Worm (Caenorhabditis elegans) whole organism, L1 larva: Measurements from ENCODE around the gene col-139.

Experiments
- ceh-82 ChIP-seq, 3 experiments: fragments of 150-350 bp in 1 of 3; sonication (generic microtip) in 2 of 3; optimal IDR thresholded peaks; 2 replicates each; lab custom pipeline; 2014 to 2017; ENCODE audit warnings: missing biosample characterization in 3 of 3, missing genetic modification characterization in 3 of 3
- egl-27 ChIP-seq, 2 experiments: fragments of 150-350 bp in 1 of 2; sonication (generic microtip); optimal IDR thresholded peaks; 3 replicates each; lab custom pipeline; 2017 to 2018; ENCODE audit warnings: missing biosample characterization in 2 of 2, missing genetic modification characterization in 2 of 2, missing genetic modification reagents in 2 of 2
- nhr-76 ChIP-seq: sonication (generic microtip); optimal IDR thresholded peaks from 2 replicates; lab custom pipeline; 2017; ENCODE audit warnings: missing biosample characterization, missing genetic modification characterization
- nhr-85 ChIP-seq: sonication (generic microtip); peaks from one replicate; lab custom pipeline; 2016; ENCODE audit warnings: missing genetic modification characterization, inconsistent platforms, missing compliant biosample characterization

- TF ChIP-seq nhr-85 (tag; lab: Kevin White, UChicago): peak; percentile 84
- TF ChIP-seq egl-27 (tag; optimal IDR thresholded peaks at IDR 0.05; lab: Kevin White, UChicago): no peak
- TF ChIP-seq ceh-82 (tag; optimal IDR thresholded peaks at IDR 0.05; lab: Kevin White, UChicago): peak in 1 of 3 experiments; percentile 67
- no peak for TF ChIP-seq nhr-76 (tag; lab: Kevin White, UChicago)
Measured at ce11 chrV:4686680-4687470, 33.1 kb upstream of the col-139 start, which contains the start of gene taf-10.
